Fruit fly (Drosophila melanogaster): ENCODE data around the gene Ravus.

Ravus gene

DNA sequence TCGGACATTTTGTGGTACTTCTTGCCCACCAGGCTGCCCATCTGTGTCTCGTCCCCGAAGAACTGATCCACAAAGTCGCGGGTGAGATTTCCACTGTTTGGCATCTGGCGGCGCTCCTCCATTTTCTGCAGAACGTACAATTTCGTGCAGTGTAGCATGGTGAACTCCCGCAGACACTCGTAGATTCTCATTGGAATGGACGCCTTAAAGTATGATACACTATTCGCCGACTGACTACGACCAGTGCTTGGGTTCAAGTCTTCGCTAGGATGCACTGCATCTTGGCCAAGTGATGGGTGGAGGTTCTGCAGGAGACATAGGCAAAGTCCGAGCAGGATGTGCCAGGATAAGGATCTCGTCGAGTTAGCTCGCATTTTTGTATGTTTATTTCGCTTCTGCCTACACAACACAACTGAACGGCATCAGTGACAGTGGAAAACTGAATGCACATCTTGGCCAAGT is 22.3 kb upstream of the Ravus start, which contains the start of gene CG15888:
Gene CG15888, minus strand, starts transcription at position 412 of the 462 bp plus-strand sequence.
- TF ChIP-seq CG32121 (GFP tag; IDR thresholded peaks at IDR 0.05) = no peak
- no peak for TF ChIP-seq CG34367 (tag; optimal IDR thresholded peaks at IDR 0.05)
- no peak for TF ChIP-seq CG12605 (GFP tag; IDR thresholded peaks at IDR 0.05)
- TF ChIP-seq fd96Ca (GFP tag; IDR thresholded peaks at IDR 0.05) = no peak
- TF ChIP-seq Snoo (tag; optimal IDR thresholded peaks at IDR 0.05) = no peak
- no peak for TF ChIP-seq CG9948 (tag; optimal IDR thresholded peaks at IDR 0.05)
- no peak for TF ChIP-seq gl (tag; optimal IDR thresholded peaks at IDR 0.05)
- TF ChIP-seq CG15710 (tag; optimal IDR thresholded peaks at IDR 0.05) = no peak
- no peak for TF ChIP-seq CG13204 (GFP tag; optimal IDR thresholded peaks at IDR 0.05)

DNA sequence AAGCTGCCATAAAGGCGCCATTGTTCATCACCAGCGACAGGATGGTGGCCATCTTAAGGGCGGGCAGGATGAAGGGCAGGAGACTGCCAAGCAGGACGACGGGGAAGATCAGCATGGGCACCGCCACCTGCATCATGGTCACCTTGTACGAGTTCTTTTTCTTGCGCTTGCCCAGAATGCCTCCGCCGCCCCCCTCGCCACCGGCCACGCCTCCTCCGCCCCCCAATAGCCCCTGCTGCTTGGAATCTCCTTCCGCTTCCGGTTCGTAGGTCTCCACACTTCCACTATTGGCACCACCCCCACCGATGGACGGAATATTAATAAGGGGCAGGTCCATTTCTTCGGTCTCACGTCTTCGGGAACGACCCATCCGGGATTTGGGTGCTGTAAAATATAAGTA is 21.2 kb upstream of the Ravus start:
- TF ChIP-seq CG34367 (tag; optimal IDR thresholded peaks at IDR 0.05) (no peak), CG32121 (GFP tag; IDR thresholded peaks at IDR 0.05) (no peak), CG13204 (GFP tag; optimal IDR thresholded peaks at IDR 0.05) (no peak), CG10348 (GFP tag; IDR thresholded peaks at IDR 0.05) (no peak), rn (GFP tag; IDR thresholded peaks at IDR 0.05) (no peak), CG8301 (tag; optimal IDR thresholded peaks at IDR 0.05) (no peak), CG14655 (GFP tag; optimal IDR thresholded peaks at IDR 0.05) (no peak)

DNA sequence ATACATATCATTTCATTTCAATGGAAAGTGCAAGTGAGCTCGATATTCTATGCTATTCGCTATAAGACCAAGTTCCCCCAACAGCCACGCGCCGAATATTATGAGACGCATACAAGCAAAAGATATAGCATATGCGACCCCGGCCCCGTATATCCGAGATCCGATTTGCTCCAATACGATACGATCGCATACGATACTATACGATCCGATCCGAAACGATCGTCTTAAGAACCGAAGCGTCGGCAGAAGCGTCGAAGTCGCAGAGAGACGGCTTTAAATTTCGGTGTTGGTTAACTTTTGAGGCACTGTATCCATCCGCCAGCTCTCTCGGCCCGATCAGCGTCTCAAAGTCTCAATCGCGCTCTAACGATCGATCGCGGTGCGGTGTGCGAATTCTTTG is 15.6 kb upstream of the Ravus start, which contains the start of gene CG8630:
Gene CG8630, plus strand, starts transcription at position 303 of the 400 bp plus-strand sequence.
- no peak for TF ChIP-seq gl (tag; optimal IDR thresholded peaks at IDR 0.05)
- TF ChIP-seq CG8301 (tag; optimal IDR thresholded peaks at IDR 0.05) = no peak
- no peak for TF ChIP-seq CG34367 (tag; optimal IDR thresholded peaks at IDR 0.05)
- no peak for TF ChIP-seq CG12605 (GFP tag; IDR thresholded peaks at IDR 0.05)
- TF ChIP-seq Pif1A (GFP tag; optimal IDR thresholded peaks at IDR 0.05) = no peak
- 0 out of 3 replicates have a peak, but pooled peaks have one; percentile 12 for TF ChIP-seq CG4496 (GFP tag; IDR thresholded peaks at IDR 0.05)
- no peak for TF ChIP-seq CG17806 (tag; optimal IDR thresholded peaks at IDR 0.05)

DNA sequence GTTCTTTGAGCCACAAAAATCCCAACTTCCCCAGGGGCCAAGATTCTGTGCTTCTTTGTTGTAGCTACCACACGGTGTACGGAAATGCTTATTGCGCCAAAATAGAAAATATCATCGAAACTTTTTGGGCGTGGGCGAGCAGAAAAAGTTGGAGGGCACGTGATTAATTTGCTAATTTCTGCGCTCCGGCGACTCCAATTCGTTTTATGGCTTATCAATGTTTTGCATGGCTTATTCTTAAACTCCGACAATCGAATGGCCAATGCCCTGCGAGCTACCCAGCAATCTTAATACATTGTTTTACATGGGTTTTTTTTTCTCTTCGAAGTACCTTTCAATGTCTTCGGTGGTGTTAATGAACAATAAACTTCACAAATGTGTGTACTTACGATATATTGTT is 11.6 kb upstream of the Ravus start:
- TF ChIP-seq CG14655 (GFP tag; optimal IDR thresholded peaks at IDR 0.05) = no peak

DNA sequence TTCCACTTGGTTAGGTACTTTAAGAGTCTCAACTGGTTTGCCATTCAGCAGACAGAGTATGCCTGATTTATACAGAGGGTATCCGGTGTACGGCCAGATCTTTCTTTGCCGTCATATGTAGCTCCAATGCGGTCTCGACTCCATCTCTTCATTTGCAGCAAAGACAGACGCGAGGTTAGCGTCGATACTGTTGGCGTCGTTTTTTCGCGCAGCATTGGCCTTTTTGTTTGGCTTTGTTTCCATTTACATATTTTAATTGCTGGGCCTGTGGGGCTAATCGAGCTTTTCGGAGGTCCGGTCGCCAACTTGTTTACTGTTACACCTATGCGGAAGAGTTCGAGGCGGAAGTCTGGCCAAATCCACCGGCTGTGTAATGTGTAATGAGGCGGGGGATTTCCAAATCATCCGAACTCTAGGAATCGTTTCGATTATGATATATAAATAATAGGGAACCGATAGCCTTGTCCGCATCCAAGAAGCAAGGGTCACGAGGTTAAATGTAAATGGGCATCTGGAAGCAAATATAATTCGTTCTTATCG is 10.5 kb upstream of the Ravus start:
- TF ChIP-seq Pif1B (GFP tag; optimal IDR thresholded peaks at IDR 0.05) (no peak), Ets98B (GFP tag; IDR thresholded peaks at IDR 0.05) (peak; percentile 13; the same call in 1 of the 2 replicates)

DNA sequence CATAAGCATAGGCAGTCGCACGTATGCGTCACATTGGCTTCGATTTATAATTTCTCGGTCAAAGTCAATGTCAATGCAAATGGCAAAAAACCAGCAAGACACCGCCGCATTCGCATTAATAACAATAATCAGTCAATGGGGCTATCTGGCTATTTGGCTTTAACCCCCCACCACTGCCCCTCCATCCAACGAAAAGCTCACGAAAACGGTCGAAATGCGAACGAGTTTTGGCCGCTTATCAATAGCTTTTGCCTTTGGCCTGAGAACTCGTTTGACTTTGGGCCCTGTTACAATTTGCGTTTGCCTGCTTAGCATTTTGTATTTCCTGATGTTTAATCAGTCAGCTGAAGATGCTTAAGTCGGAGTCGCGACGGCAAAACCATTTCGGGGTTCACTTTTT is 9.6 kb upstream of the Ravus start:
- TF ChIP-seq CG13204 (GFP tag; optimal IDR thresholded peaks at IDR 0.05) (no peak), gl (tag; optimal IDR thresholded peaks at IDR 0.05) (no peak), CG34367 (tag; optimal IDR thresholded peaks at IDR 0.05) (no peak), rn (GFP tag; IDR thresholded peaks at IDR 0.05) (no peak), CG4496 (GFP tag; IDR thresholded peaks at IDR 0.05) (no peak), Pif1A (GFP tag; optimal IDR thresholded peaks at IDR 0.05) (no peak), CG32121 (GFP tag; IDR thresholded peaks at IDR 0.05) (no peak), CG14655 (GFP tag; optimal IDR thresholded peaks at IDR 0.05) (no peak), EcR (GFP tag; optimal IDR thresholded peaks at IDR 0.05) (no peak), Ets98B (GFP tag; IDR thresholded peaks at IDR 0.05) (no peak), D1 (tag; optimal IDR thresholded peaks at IDR 0.05) (no peak), CG8159 (tag; optimal IDR thresholded peaks at IDR 0.05) (no peak), Snoo (tag; optimal IDR thresholded peaks at IDR 0.05) (no peak), CG12605 (GFP tag; IDR thresholded peaks at IDR 0.05) (no peak), CG15710 (tag; optimal IDR thresholded peaks at IDR 0.05) (no peak), Pif1B (GFP tag; optimal IDR thresholded peaks at IDR 0.05) (no peak), CG9948 (tag; optimal IDR thresholded peaks at IDR 0.05) (no peak), fd96Ca (GFP tag; IDR thresholded peaks at IDR 0.05) (no peak)

DNA sequence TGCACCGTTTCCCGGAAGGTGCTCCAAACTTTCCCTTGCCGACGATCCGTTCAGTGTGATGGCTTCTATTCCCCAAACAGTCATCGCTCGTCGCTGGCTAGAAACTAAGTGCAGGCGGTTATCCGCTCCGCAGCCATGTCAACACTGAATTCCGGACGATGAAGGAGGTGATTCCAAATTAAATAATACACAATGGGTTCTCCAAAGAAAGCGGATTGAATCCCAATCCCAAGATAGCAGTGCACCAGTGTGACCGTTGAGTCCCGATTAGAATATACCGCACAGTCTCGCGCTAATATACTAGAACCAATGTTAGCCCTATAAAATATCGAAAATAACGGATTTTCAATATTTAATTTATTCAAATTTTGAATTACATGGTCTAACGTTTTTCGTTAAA is 7.9 kb upstream of the Ravus start, which contains the start of gene TBC1D5:
Gene TBC1D5, minus strand, starts transcription at position 254 of the 400 bp plus-strand sequence.
- TF ChIP-seq CG9948 (tag; optimal IDR thresholded peaks at IDR 0.05) (no peak), Ets98B (GFP tag; IDR thresholded peaks at IDR 0.05) (no peak), CG15710 (tag; optimal IDR thresholded peaks at IDR 0.05) (no peak), CG17806 (tag; optimal IDR thresholded peaks at IDR 0.05) (no peak), CG13204 (GFP tag; optimal IDR thresholded peaks at IDR 0.05) (no peak), Snoo (tag; optimal IDR thresholded peaks at IDR 0.05) (no peak), CG4496 (GFP tag; IDR thresholded peaks at IDR 0.05) (no peak), CG34367 (tag; optimal IDR thresholded peaks at IDR 0.05) (no peak), rn (GFP tag; IDR thresholded peaks at IDR 0.05) (no peak), CG14655 (GFP tag; optimal IDR thresholded peaks at IDR 0.05) (no peak)

DNA sequence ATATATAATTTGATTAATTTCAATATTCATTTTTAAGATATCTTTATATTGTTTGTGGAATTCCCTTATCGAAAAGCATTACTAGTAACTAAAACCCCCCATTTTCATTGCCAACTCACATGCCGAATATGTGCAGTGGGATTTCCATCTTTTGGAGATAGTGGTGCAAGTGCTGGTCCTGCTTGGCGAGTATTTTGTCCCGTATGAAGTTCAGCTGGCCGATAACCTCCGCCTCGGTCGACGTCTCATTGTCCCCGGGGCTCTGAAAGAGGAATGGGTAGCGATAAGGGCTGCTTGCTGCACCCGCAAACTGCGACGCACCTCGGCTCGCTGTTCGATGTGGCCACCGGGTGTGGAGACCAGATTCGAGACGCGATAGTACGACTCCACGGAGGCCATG is 6.8 kb upstream of the Ravus start:
- no peak for TF ChIP-seq fd96Ca (GFP tag; IDR thresholded peaks at IDR 0.05)
- peak; percentile 71 for TF ChIP-seq EcR (GFP tag; optimal IDR thresholded peaks at IDR 0.05)
